Worm (Caenorhabditis elegans) whole organism, early embryonic: ENCODE data around the gene nhr-68.

ENCODE experiments used
- F13C5.2 ChIP-seq: sonication (generic microtip); optimal IDR thresholded peaks from 2 replicates; lab custom pipeline; 2017; ENCODE audit warnings: mild to moderate bottlenecking, missing genetic modification characterization, inconsistent platforms, missing compliant biosample characterization
- ama-1 ChIP-seq: fragments of 150-350 bp; optimal IDR thresholded peaks from 2 replicates; lab custom pipeline; 2014
- hmg-4 ChIP-seq: fragments of 200-800 bp; sonication (Bioruptor generic); optimal IDR thresholded peaks from 2 replicates; lab custom pipeline; 2018; ENCODE audit warnings: mild to moderate bottlenecking, missing genetic modification characterization, missing compliant biosample characterization
- hnd-1 ChIP-seq: sonication (generic microtip); optimal IDR thresholded peaks from 2 replicates; lab custom pipeline; 2016; ENCODE audit warnings: missing genetic modification characterization, missing compliant biosample characterization
- sea-1 ChIP-seq: fragments of 200-800 bp; sonication (Bioruptor generic); conservative IDR thresholded peaks from 2 replicates; pipeline ENCODE4 v1.3.6; 2022; ENCODE audit warnings: missing genetic modification characterization, missing compliant biosample characterization
- tbx-11 ChIP-seq: fragments of 200-800 bp; sonication (Bioruptor generic); IDR thresholded peaks from 2 replicates; pipeline ENCODE4 v1.3.6; 2022; ENCODE audit warnings: missing genetic modification characterization, missing compliant biosample characterization

- TF ChIP-seq tbx-11 (GFP tag; lab: Robert Waterston, UW) (no peak), ama-1 (lab: Kevin White, UChicago) (no peak), sea-1 (no peak), F13C5.2 (tag; lab: Kevin White, UChicago) (no peak), hmg-4 (GFP tag; lab: Kevin White, UChicago) (no peak), hnd-1 (tag; lab: Kevin White, UChicago) (no peak)
Measured at ce11 chrV:11600800-11601199, 27.6 kb downstream of the nhr-68 start, which contains the start of gene F35B12.9.
